5 fruit fly cellular contexts compared by ENCODE assay signal in the genomic region with DNA sequence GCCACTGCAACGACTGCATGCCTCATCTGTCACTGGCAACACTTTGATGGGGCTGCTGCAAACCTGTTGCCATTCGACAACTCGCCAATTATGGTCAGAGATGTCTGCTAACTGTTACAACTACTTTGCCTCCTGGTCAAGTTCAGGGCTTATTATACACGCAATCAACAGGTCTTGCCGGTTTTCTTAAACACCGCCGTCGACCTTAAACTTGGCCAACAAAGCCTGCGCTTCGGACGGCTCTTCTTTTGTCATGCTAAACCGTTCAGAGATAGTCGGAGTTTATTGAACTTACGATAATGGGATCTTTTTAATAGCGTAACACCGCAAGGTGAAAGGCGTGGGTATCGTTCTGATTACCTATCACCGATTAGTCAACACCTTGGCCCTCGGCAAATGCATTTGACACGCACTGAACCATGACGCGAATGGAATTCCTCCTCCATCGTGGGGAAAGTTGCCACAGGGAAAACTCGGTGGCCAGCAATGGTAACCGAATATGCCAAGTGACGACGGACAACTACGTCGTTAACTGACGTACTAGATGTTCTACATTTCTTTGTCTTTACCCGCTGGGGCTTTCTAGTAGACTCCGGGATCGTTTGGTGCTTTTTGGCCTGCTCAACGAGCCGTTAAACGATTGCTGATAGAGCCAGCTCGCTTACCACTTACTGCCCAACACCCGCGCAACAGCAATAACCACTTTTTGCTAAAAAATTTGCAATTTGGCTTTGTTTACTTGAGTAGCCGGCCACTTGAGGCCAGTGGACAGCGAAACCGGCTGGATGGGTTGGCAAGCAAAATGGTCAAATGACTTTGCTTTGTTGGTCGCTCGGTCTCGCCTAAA.
TF ChIP-seq lines count a peak whose summit lies in the region.

No protein-coding gene starts in this region.

- TF ChIP-seq CTCF in whole organism, embryonic (GFP tag; optimal IDR thresholded peaks at IDR 0.05; lab: Kevin White, UChicago): no peak

TF ChIP-seq in whole organism, 6 proteins besides CTCF, POLR2A, EP300 and RAD21:
- TF ChIP-seq EcR (GFP tag; optimal IDR thresholded peaks at IDR 0.05; lab: Kevin White, UChicago): no peak
- peak; percentile 12 for TF ChIP-seq Dll (optimal IDR thresholded peaks at IDR 0.05; lab: Kevin White, UChicago)
- no peak for TF ChIP-seq pan (optimal IDR thresholded peaks at IDR 0.05; lab: Kevin White, UChicago)
- no peak for TF ChIP-seq usp (GFP tag; optimal IDR thresholded peaks at IDR 0.05; lab: Kevin White, UChicago)
- TF ChIP-seq CG8478 (optimal IDR thresholded peaks at IDR 0.05; lab: Kevin White, UChicago): no peak
- no peak for TF ChIP-seq psq (optimal IDR thresholded peaks at IDR 0.05; lab: Kevin White, UChicago)

TF ChIP-seq in whole organism, embryonic, 481 proteins besides CTCF, POLR2A, EP300 and RAD21:
- TF ChIP-seq Blimp-1 (GFP tag; optimal IDR thresholded peaks at IDR 0.05; lab: Kevin White, UChicago) (peak; percentile 2), Neu2 (GFP tag; optimal IDR thresholded peaks at IDR 0.05; lab: Kevin White, UChicago; ENCODE audit: borderline replicate concordance) (peak; percentile 56), gsb-n (tag; optimal IDR thresholded peaks at IDR 0.05; lab: Kevin White, UChicago) (peak; percentile 6), vvl (GFP tag; IDR thresholded peaks at IDR 0.05; lab: Robert Waterston, UW) (peak; percentile 15; the same call in 1 of the 2 replicates), CG10462 (GFP tag; optimal IDR thresholded peaks at IDR 0.05; lab: Kevin White, UChicago) (no peak), oc (tag; optimal IDR thresholded peaks at IDR 0.05; lab: Kevin White, UChicago) (peak; percentile 4), Dbx (GFP tag; IDR thresholded peaks at IDR 0.05; lab: Robert Waterston, UW) (no peak)

TF ChIP-seq in whole organism, prepupa, 60 proteins besides CTCF, POLR2A, EP300 and RAD21:
- TF ChIP-seq vri (GFP tag; optimal IDR thresholded peaks at IDR 0.05; lab: Kevin White, UChicago) (peak; percentile 85), eg (GFP tag; IDR thresholded peaks at IDR 0.05; lab: Robert Waterston, UW) (peak; percentile 12; the same call in 1 of the 3 replicates), ss (GFP tag; optimal IDR thresholded peaks at IDR 0.05; lab: Kevin White, UChicago) (peak in 1 of 2 experiments; percentile 41), Sox14 (GFP tag; optimal IDR thresholded peaks at IDR 0.05; lab: Kevin White, UChicago) (no peak), dsx (GFP tag; optimal IDR thresholded peaks at IDR 0.05; lab: Kevin White, UChicago; ENCODE audit: poor library complexity, severe bottlenecking) (peak; percentile 27)

TF ChIP-seq in whole organism, pupa, 21 proteins besides CTCF, POLR2A, EP300 and RAD21:
- TF ChIP-seq CG13204 (GFP tag; optimal IDR thresholded peaks at IDR 0.05; lab: Kevin White, UChicago) (no peak), EcR (GFP tag; optimal IDR thresholded peaks at IDR 0.05; lab: Kevin White, UChicago) (peak; percentile 96), CG8301 (tag; optimal IDR thresholded peaks at IDR 0.05; lab: Kevin White, UChicago) (no peak), fd96Ca (GFP tag; IDR thresholded peaks at IDR 0.05; lab: Robert Waterston, UW) (no peak), D1 (tag; optimal IDR thresholded peaks at IDR 0.05; lab: Kevin White, UChicago) (no peak), CG14655 (GFP tag; optimal IDR thresholded peaks at IDR 0.05; lab: Kevin White, UChicago) (no peak)

TF ChIP-seq in whole organism, wandering third instar larva, 38 proteins besides CTCF, POLR2A, EP300 and RAD21:
- no peak for TF ChIP-seq pan (optimal IDR thresholded peaks at IDR 0.05; lab: Kevin White, UChicago)
- peak; percentile 58 for TF ChIP-seq h (GFP tag; optimal IDR thresholded peaks at IDR 0.05; lab: Kevin White, UChicago)
- TF ChIP-seq Vsx2 (GFP tag; optimal IDR thresholded peaks at IDR 0.05; lab: Kevin White, UChicago; ENCODE audit: partially characterized antibody): peak; percentile 35
- TF ChIP-seq Rel (GFP tag; optimal IDR thresholded peaks at IDR 0.05; lab: Kevin White, UChicago): no peak
- TF ChIP-seq Rel (tag; optimal IDR thresholded peaks at IDR 0.05; lab: Kevin White, UChicago): peak; percentile 62
